Fruit fly (Drosophila melanogaster) whole organism, embryonic: ENCODE data around the gene CG12522.
A peak's percentile ranks its signal among the peaks of the same experiment; 100 is the strongest.

Source experiments
- CG1024 ChIP-seq: fragments of 200-800 bp; sonication (Bioruptor generic); IDR thresholded peaks from 2 replicates; pipeline ENCODE4 v1.3.6; 2022; ENCODE audit warnings: missing biosample characterization, missing genetic modification characterization
- CG12104 ChIP-seq: fragments of 200-800 bp; sonication (Bioruptor generic); optimal IDR thresholded peaks from 3 replicates; lab custom pipeline; 2016; ENCODE audit warnings: missing biosample characterization, missing genetic modification characterization
- CG1233 ChIP-seq: fragments of 200-800 bp; sonication (Bioruptor generic); optimal IDR thresholded peaks from 4 replicates; lab custom pipeline; 2018; ENCODE audit warnings: missing biosample characterization, mild to moderate bottlenecking, missing genetic modification characterization
- CG12744 ChIP-seq: fragments of 200-800 bp; sonication (Bioruptor generic); optimal IDR thresholded peaks from 2 replicates; lab custom pipeline; 2016; ENCODE audit warnings: missing biosample characterization, missing genetic modification characterization
- CG14050 ChIP-seq: fragments of 200-800 bp; sonication (Bioruptor generic); IDR thresholded peaks from 3 replicates; pipeline ENCODE4 v1.3.6; 2022; ENCODE audit warnings: missing biosample characterization, missing genetic modification characterization
- CG15269 ChIP-seq: fragments of 200-800 bp; sonication (Bioruptor generic); optimal IDR thresholded peaks from 2 replicates; lab custom pipeline; 2018; ENCODE audit warnings: missing biosample characterization, mild to moderate bottlenecking, missing genetic modification characterization, moderate library complexity
- CG17829 ChIP-seq: fragments of 200-800 bp; optimal IDR thresholded peaks from 2 replicates; lab custom pipeline; 2019; ENCODE audit warnings: missing biosample characterization, mild to moderate bottlenecking, missing genetic modification characterization, moderate library complexity
- CG2202 ChIP-seq: fragments of 200-800 bp; sonication (Bioruptor generic); optimal IDR thresholded peaks from 2 replicates; lab custom pipeline; 2018; ENCODE audit warnings: missing biosample characterization, mild to moderate bottlenecking, missing genetic modification characterization
- CG2678 ChIP-seq: fragments of 200-800 bp; sonication (Bioruptor generic); optimal IDR thresholded peaks from 3 replicates; lab custom pipeline; 2019; ENCODE audit warnings: missing biosample characterization, mild to moderate bottlenecking, missing genetic modification characterization, moderate library complexity
- CG2875 ChIP-seq: fragments of 200-800 bp; sonication (Bioruptor generic); optimal IDR thresholded peaks from 2 replicates; lab custom pipeline; 2017; ENCODE audit warnings: missing biosample characterization, mild to moderate bottlenecking, missing genetic modification characterization, missing genetic modification reagents
- CG31365 ChIP-seq: fragments of 200-800 bp; sonication (Bioruptor generic); optimal IDR thresholded peaks from 2 replicates; lab custom pipeline; 2018; ENCODE audit warnings: missing biosample characterization, mild to moderate bottlenecking, missing genetic modification characterization
- CG33557 ChIP-seq: fragments of 200-800 bp; sonication (Bioruptor generic); optimal IDR thresholded peaks from 2 replicates; lab custom pipeline; 2019; ENCODE audit warnings: missing biosample characterization, mild to moderate bottlenecking, missing genetic modification characterization, moderate library complexity
- CG3838 ChIP-seq: fragments of 200-800 bp; sonication (Bioruptor generic); optimal IDR thresholded peaks from 3 replicates; lab custom pipeline; 2016; ENCODE audit warnings: missing biosample characterization, missing genetic modification characterization
- CG4282 ChIP-seq: fragments of 200-800 bp; sonication (Bioruptor generic); optimal IDR thresholded peaks from 2 replicates; lab custom pipeline; 2016; ENCODE audit warnings: missing biosample characterization, missing genetic modification characterization
- CG4707 ChIP-seq: fragments of 200-800 bp; sonication (Bioruptor generic); optimal IDR thresholded peaks from 2 replicates; lab custom pipeline; 2018; ENCODE audit warnings: missing biosample characterization, mild to moderate bottlenecking, missing genetic modification characterization, moderate library complexity
- CG6765 ChIP-seq: fragments of 200-800 bp; sonication (Bioruptor generic); optimal IDR thresholded peaks from 3 replicates; lab custom pipeline; 2017; ENCODE audit warnings: missing biosample characterization, mild to moderate bottlenecking, missing genetic modification characterization
- CG6854 ChIP-seq: fragments of 200-800 bp; sonication (Bioruptor generic); optimal IDR thresholded peaks from 3 replicates; lab custom pipeline; 2017; ENCODE audit warnings: missing biosample characterization, mild to moderate bottlenecking, missing genetic modification characterization
- CG7745 ChIP-seq: fragments of 200-800 bp; sonication (Bioruptor generic); optimal IDR thresholded peaks from 2 replicates; lab custom pipeline; 2018; ENCODE audit warnings: missing biosample characterization, mild to moderate bottlenecking, missing genetic modification characterization, moderate library complexity
- CG8359 ChIP-seq: fragments of 200-800 bp; sonication (Bioruptor generic); optimal IDR thresholded peaks from 2 replicates; lab custom pipeline; 2017; ENCODE audit warnings: missing biosample characterization, mild to moderate bottlenecking, missing genetic modification characterization, borderline replicate concordance
- CG9727 ChIP-seq: fragments of 200-800 bp; sonication (Bioruptor generic); optimal IDR thresholded peaks from 3 replicates; lab custom pipeline; 2017; ENCODE audit warnings: missing biosample characterization, mild to moderate bottlenecking, missing genetic modification characterization
- ERR ChIP-seq: fragments of 200-800 bp; sonication (Bioruptor generic); optimal IDR thresholded peaks from 2 replicates; lab custom pipeline; 2016; ENCODE audit warnings: missing biosample characterization, missing genetic modification characterization
- Eip74EF ChIP-seq, 2 experiments: fragments of 200-800 bp in 1 of 2; fragments of >200 bp in 1 of 2; sonication (Bioruptor generic) in 1 of 2; optimal IDR thresholded peaks; 2 replicates each; lab custom pipeline; 2017 to 2019; ENCODE audit warnings: missing biosample characterization in 2 of 2, missing genetic modification characterization in 2 of 2, mild to moderate bottlenecking in 1 of 2, moderate library complexity in 1 of 2
- Gsc ChIP-seq: fragments of 200-800 bp; sonication (Bioruptor generic); IDR thresholded peaks from 2 replicates; pipeline ENCODE4 v1.3.6; 2022; ENCODE audit warnings: missing biosample characterization, missing genetic modification characterization
- H2.0 ChIP-seq: fragments of 200-800 bp; sonication (Bioruptor generic); IDR thresholded peaks from 2 replicates; pipeline ENCODE4 v1.3.6; 2022; ENCODE audit warnings: missing biosample characterization, missing genetic modification characterization
- Hr39 ChIP-seq: fragments of >200 bp; optimal IDR thresholded peaks from 2 replicates; lab custom pipeline; 2017
- Meics ChIP-seq: fragments of 200-800 bp; sonication (Bioruptor generic); optimal IDR thresholded peaks from 2 replicates; lab custom pipeline; 2017; ENCODE audit warnings: missing biosample characterization, mild to moderate bottlenecking, missing genetic modification characterization
- Optix ChIP-seq: fragments of 200-800 bp; sonication (Bioruptor generic); IDR thresholded peaks from 3 replicates; pipeline ENCODE4 v1.3.6; 2022; ENCODE audit warnings: missing biosample characterization, missing genetic modification characterization
- Ptx1 ChIP-seq: fragments of 200-800 bp; sonication (Bioruptor generic); IDR thresholded peaks from 2 replicates; pipeline ENCODE4 v1.3.6; 2022; ENCODE audit warnings: missing biosample characterization, missing genetic modification characterization
- Ravus ChIP-seq: fragments of 200-800 bp; sonication (Bioruptor generic); IDR thresholded peaks from 2 replicates; pipeline ENCODE4 v1.3.6; 2022; ENCODE audit warnings: missing biosample characterization, missing genetic modification characterization
- Taf1 ChIP-seq: fragments of 200-800 bp; sonication (Bioruptor generic); IDR thresholded peaks from 2 replicates; pipeline ENCODE4 v1.3.6; 2022; ENCODE audit warnings: missing biosample characterization, missing genetic modification characterization
- ap ChIP-seq: fragments of 200-800 bp; sonication (Bioruptor generic); IDR thresholded peaks from 2 replicates; pipeline ENCODE4 v1.3.6; 2022; ENCODE audit warnings: missing biosample characterization, missing genetic modification characterization
- bcd ChIP-seq: fragments of 200-800 bp; sonication (Bioruptor generic); optimal IDR thresholded peaks from 2 replicates; lab custom pipeline; 2017; ENCODE audit warnings: missing biosample characterization, mild to moderate bottlenecking, missing genetic modification characterization
- br ChIP-seq: fragments of >200 bp; optimal IDR thresholded peaks from 2 replicates; lab custom pipeline; 2017
- cas ChIP-seq: fragments of 200-800 bp; sonication (Bioruptor generic); IDR thresholded peaks from 2 replicates; pipeline ENCODE4 v1.3.6; 2022; ENCODE audit warnings: missing biosample characterization, missing genetic modification characterization
- corto ChIP-seq: fragments of 200-800 bp; sonication (Bioruptor generic); optimal IDR thresholded peaks from 2 replicates; lab custom pipeline; 2016; ENCODE audit warnings: missing biosample characterization, mild to moderate bottlenecking, missing genetic modification characterization, moderate library complexity
- eve ChIP-seq, 2 experiments: fragments of >200 bp; optimal IDR thresholded peaks; 2 replicates each; lab custom pipeline; 2017; ENCODE audit warnings: missing biosample characterization in 2 of 2, missing genetic modification characterization in 2 of 2
- gcm ChIP-seq: fragments of 200-800 bp; sonication (Bioruptor generic); optimal IDR thresholded peaks from 2 replicates; lab custom pipeline; 2019; ENCODE audit warnings: missing biosample characterization, mild to moderate bottlenecking, missing genetic modification characterization, moderate library complexity
- insv ChIP-seq, 2 experiments: fragments of 200-800 bp; sonication (Bioruptor generic); optimal IDR thresholded peaks; 3 replicates each; lab custom pipeline; 2016 to 2018; ENCODE audit warnings: missing biosample characterization in 2 of 2, missing genetic modification characterization in 2 of 2
- knrl ChIP-seq: fragments of 200-800 bp; sonication (Bioruptor generic); IDR thresholded peaks from 3 replicates; pipeline ENCODE4 v1.3.6; 2022; ENCODE audit warnings: missing biosample characterization, missing genetic modification characterization; ENCODE audit not compliant: partially characterized antibody
- maf-S ChIP-seq: fragments of 200-800 bp; sonication (Bioruptor generic); optimal IDR thresholded peaks from 2 replicates; lab custom pipeline; 2016; ENCODE audit warnings: missing biosample characterization, missing genetic modification characterization
- odd ChIP-seq: fragments of 200-800 bp; sonication (Bioruptor generic); optimal IDR thresholded peaks from 2 replicates; lab custom pipeline; 2017; ENCODE audit warnings: missing biosample characterization, mild to moderate bottlenecking, missing genetic modification characterization
- pho ChIP-seq: fragments of 200-800 bp; sonication (Bioruptor generic); optimal IDR thresholded peaks from 2 replicates; lab custom pipeline; 2016; ENCODE audit warnings: missing biosample characterization, missing genetic modification characterization
- phol ChIP-seq: fragments of 200-800 bp; sonication (Bioruptor generic); optimal IDR thresholded peaks from 3 replicates; lab custom pipeline; 2018; ENCODE audit warnings: missing biosample characterization, mild to moderate bottlenecking, missing genetic modification characterization, moderate library complexity
- pum ChIP-seq: fragments of 200-800 bp; sonication (Bioruptor generic); optimal IDR thresholded peaks from 2 replicates; lab custom pipeline; 2016; ENCODE audit warnings: missing biosample characterization, missing genetic modification characterization
- sisA ChIP-seq: fragments of 200-800 bp; sonication (Bioruptor generic); IDR thresholded peaks from 2 replicates; pipeline ENCODE4 v1.3.6; 2022; ENCODE audit warnings: missing biosample characterization, missing genetic modification characterization
- so ChIP-seq: fragments of 200-800 bp; sonication (Bioruptor generic); IDR thresholded peaks from 3 replicates; pipeline ENCODE4 v1.3.6; 2022; ENCODE audit warnings: missing biosample characterization, missing genetic modification characterization
- sr ChIP-seq: fragments of 200-800 bp; sonication (Bioruptor generic); IDR thresholded peaks from 3 replicates; pipeline ENCODE4 v1.3.6; 2022; ENCODE audit warnings: missing biosample characterization, missing genetic modification characterization
- stwl ChIP-seq: fragments of 200-800 bp; sonication (Bioruptor generic); optimal IDR thresholded peaks from 3 replicates; lab custom pipeline; 2018; ENCODE audit warnings: missing biosample characterization, mild to moderate bottlenecking, missing genetic modification characterization, moderate library complexity
- tna ChIP-seq: fragments of 200-800 bp; sonication (Bioruptor generic); IDR thresholded peaks from 2 replicates; pipeline ENCODE4 v1.3.6; 2022; ENCODE audit warnings: missing biosample characterization, missing genetic modification characterization; ENCODE audit not compliant: partially characterized antibody
- twi ChIP-seq: fragments of 200-800 bp; optimal IDR thresholded peaks from 2 replicates; lab custom pipeline; 2019; ENCODE audit warnings: missing biosample characterization, mild to moderate bottlenecking, missing genetic modification characterization, moderate library complexity
- wek ChIP-seq: fragments of 200-800 bp; sonication (Bioruptor generic); optimal IDR thresholded peaks from 3 replicates; lab custom pipeline; 2018; ENCODE audit warnings: missing biosample characterization, mild to moderate bottlenecking, missing genetic modification characterization, moderate library complexity
- zfh2 ChIP-seq: fragments of 200-800 bp; sonication (Bioruptor generic); optimal IDR thresholded peaks from 2 replicates; lab custom pipeline; 2016; ENCODE audit warnings: missing biosample characterization, missing genetic modification characterization

The CG12522 gene

dm6 chr3L:11123088-11123487 lies 15.1 kb downstream of the CG12522 start, which contains the start of the genes Ufd1 and NaPi-III (continued):
- TF ChIP-seq H2.0 (GFP tag; lab: Robert Waterston, UW) = 0 out of 2 replicates have a peak, but pooled peaks have one; percentile 5
- TF ChIP-seq corto (GFP tag; lab: Kevin White, UChicago) = no peak
- TF ChIP-seq Meics = no peak
- no peak for TF ChIP-seq CG3838 (GFP tag; lab: Kevin White, UChicago)
- TF ChIP-seq stwl (tag; lab: Kevin White, UChicago) = peak; percentile 83
- TF ChIP-seq maf-S = peak; percentile 35
- no peak for TF ChIP-seq Ravus (GFP tag; lab: Robert Waterston, UW)
- no peak for TF ChIP-seq CG2875 (GFP tag; lab: Kevin White, UChicago)
- TF ChIP-seq CG6765 = no peak
- peak; percentile 35 for TF ChIP-seq pho
- TF ChIP-seq bcd (GFP tag; lab: Kevin White, UChicago) = peak; percentile 17
- peak; percentile 76 for TF ChIP-seq tna (GFP tag; lab: Robert Waterston, UW)
- no peak for TF ChIP-seq Eip74EF (GFP tag; optimal IDR thresholded peaks at IDR 0.05; lab: Kevin White, UChicago)
- no peak for TF ChIP-seq CG12744 (GFP tag; lab: Kevin White, UChicago)
- no peak for TF ChIP-seq ap
- TF ChIP-seq CG1233 (GFP tag; lab: Kevin White, UChicago) = no peak
- peak; percentile 4 for TF ChIP-seq CG2202
- TF ChIP-seq Ptx1 = no peak
- no peak for TF ChIP-seq CG15269 (tag; lab: Kevin White, UChicago)
- peak; percentile 51 for TF ChIP-seq ERR (GFP tag; lab: Kevin White, UChicago)
- no peak for TF ChIP-seq Taf1 (GFP tag; lab: Robert Waterston, UW)
- TF ChIP-seq knrl (GFP tag; lab: Robert Waterston, UW) = peak; percentile 83
- TF ChIP-seq CG31365 (tag; lab: Kevin White, UChicago) = no peak
- no peak for TF ChIP-seq CG7745
- TF ChIP-seq CG14050 = no peak
- no peak for TF ChIP-seq Optix (GFP tag; lab: Robert Waterston, UW)
- TF ChIP-seq so = 0 out of 3 replicates have a peak, but pooled peaks have one; percentile 52
- TF ChIP-seq CG2678 (tag; lab: Kevin White, UChicago) = peak; percentile 15
- TF ChIP-seq CG1024 (GFP tag; lab: Robert Waterston, UW) = no peak
- TF ChIP-seq Gsc (GFP tag; lab: Robert Waterston, UW) = no peak
- no peak for TF ChIP-seq sr
- no peak for TF ChIP-seq eve (GFP tag; optimal IDR thresholded peaks at IDR 0.05; lab: Kevin White, UChicago)
- TF ChIP-seq gcm (GFP tag; lab: Kevin White, UChicago) = peak; percentile 8
- TF ChIP-seq pum (GFP tag; lab: Kevin White, UChicago) = peak; percentile 29
- TF ChIP-seq zfh2 (GFP tag; lab: Kevin White, UChicago) = peak; percentile 46
- TF ChIP-seq wek (GFP tag; lab: Kevin White, UChicago) = no peak
- no peak for TF ChIP-seq br (lab: Kevin White, UChicago)
- TF ChIP-seq CG8359 = no peak
- peak in 1 of 2 experiments; percentile 72 for TF ChIP-seq insv (GFP tag; optimal IDR thresholded peaks at IDR 0.05; lab: Kevin White, UChicago)
- TF ChIP-seq Hr39 (lab: Kevin White, UChicago) = no peak
- TF ChIP-seq CG12104 (GFP tag; lab: Kevin White, UChicago) = no peak
- no peak for TF ChIP-seq CG4707
- TF ChIP-seq CG9727 (GFP tag; lab: Kevin White, UChicago) = no peak
- no peak for TF ChIP-seq odd (GFP tag; lab: Kevin White, UChicago)
- no peak for TF ChIP-seq cas (GFP tag; lab: Robert Waterston, UW)
- no peak for TF ChIP-seq CG33557 (GFP tag; lab: Kevin White, UChicago)
- TF ChIP-seq CG17829 (tag; lab: Kevin White, UChicago) = peak; percentile 71
- TF ChIP-seq CG6854 = no peak
- no peak for TF ChIP-seq twi (tag; lab: Kevin White, UChicago)
- TF ChIP-seq phol (tag; lab: Kevin White, UChicago) = peak; percentile 59
- TF ChIP-seq CG4282 = peak; percentile 36
- TF ChIP-seq sisA (GFP tag; lab: Robert Waterston, UW) = peak; percentile 44; the same call in 1 of the 2 replicates
